Fruit fly (Drosophila melanogaster) whole organism, embryonic: ENCODE measurements around the gene CG17124.

ENCODE experiments used
- CG10543 ChIP-seq: fragments of 200-800 bp; sonication (Bioruptor generic); optimal IDR thresholded peaks from 3 replicates; lab custom pipeline; 2017; ENCODE audit warnings: missing biosample characterization, mild to moderate bottlenecking, missing genetic modification characterization, moderate library complexity
- CG10979 ChIP-seq: fragments of 200-800 bp; sonication (Bioruptor generic); optimal IDR thresholded peaks from 2 replicates; lab custom pipeline; 2018; ENCODE audit warnings: missing biosample characterization, mild to moderate bottlenecking, missing genetic modification characterization, moderate library complexity
- CG11695 ChIP-seq: fragments of 200-800 bp; sonication (Bioruptor generic); IDR thresholded peaks from 3 replicates; pipeline ENCODE4 v1.3.6; 2022; ENCODE audit warnings: missing biosample characterization, missing genetic modification characterization
- CG12299 ChIP-seq: fragments of 200-800 bp; sonication (Bioruptor generic); optimal IDR thresholded peaks from 2 replicates; lab custom pipeline; 2018; ENCODE audit warnings: missing biosample characterization, mild to moderate bottlenecking, missing genetic modification characterization
- CG13424 ChIP-seq: fragments of 200-800 bp; sonication (Bioruptor generic); optimal IDR thresholded peaks from 2 replicates; lab custom pipeline; 2019; ENCODE audit warnings: missing biosample characterization, mild to moderate bottlenecking, missing genetic modification characterization, moderate library complexity
- CG13624 ChIP-seq: fragments of 200-800 bp; sonication (Bioruptor generic); optimal IDR thresholded peaks from 2 replicates; lab custom pipeline; 2016; ENCODE audit warnings: missing biosample characterization, missing genetic modification characterization
- CG16815 ChIP-seq: fragments of 200-800 bp; sonication (Bioruptor generic); optimal IDR thresholded peaks from 3 replicates; lab custom pipeline; 2017; ENCODE audit warnings: missing biosample characterization, mild to moderate bottlenecking, missing genetic modification characterization
- CG30020 ChIP-seq: fragments of 200-800 bp; optimal IDR thresholded peaks from 2 replicates; lab custom pipeline; 2019; ENCODE audit warnings: missing biosample characterization, mild to moderate bottlenecking, missing genetic modification characterization, moderate library complexity
- CG30431 ChIP-seq: fragments of 200-800 bp; sonication (Bioruptor generic); optimal IDR thresholded peaks from 2 replicates; lab custom pipeline; 2017; ENCODE audit warnings: missing biosample characterization, missing genetic modification characterization
- CG4730 ChIP-seq: fragments of 200-800 bp; sonication (Bioruptor generic); IDR thresholded peaks from 2 replicates; pipeline ENCODE4 v1.3.6; 2022; ENCODE audit warnings: missing biosample characterization, missing genetic modification characterization
- CG5953 ChIP-seq: fragments of 200-800 bp; sonication (Bioruptor generic); IDR thresholded peaks from 2 replicates; pipeline ENCODE4 v1.3.6; 2022; ENCODE audit warnings: missing biosample characterization, missing genetic modification characterization
- CG9932 ChIP-seq: fragments of 200-800 bp; sonication (Bioruptor generic); IDR thresholded peaks from 2 replicates; pipeline ENCODE4 v1.3.6; 2022; ENCODE audit warnings: missing biosample characterization, missing genetic modification characterization
- Deaf1 ChIP-seq: fragments of 200-800 bp; optimal IDR thresholded peaks from 3 replicates; lab custom pipeline; 2019; ENCODE audit warnings: missing biosample characterization, mild to moderate bottlenecking, missing genetic modification characterization, moderate library complexity
- Dek ChIP-seq: fragments of 200-800 bp; sonication (Bioruptor generic); optimal IDR thresholded peaks from 3 replicates; lab custom pipeline; 2019; ENCODE audit warnings: missing biosample characterization, mild to moderate bottlenecking, missing genetic modification characterization, moderate library complexity
- Doc3 ChIP-seq: fragments of 200-800 bp; sonication (Bioruptor generic); IDR thresholded peaks from 3 replicates; pipeline ENCODE4 v1.3.6; 2022; ENCODE audit warnings: missing biosample characterization, missing genetic modification characterization; ENCODE audit not compliant: partially characterized antibody
- HLH54F ChIP-seq: fragments of 200-800 bp; sonication (Bioruptor generic); optimal IDR thresholded peaks from 3 replicates; lab custom pipeline; 2016; ENCODE audit warnings: missing biosample characterization, missing genetic modification characterization
- Jarid2 ChIP-seq: fragments of 200-800 bp; sonication (Bioruptor generic); optimal IDR thresholded peaks from 3 replicates; lab custom pipeline; 2017; ENCODE audit warnings: mild to moderate bottlenecking, missing biosample characterization, missing genetic modification reagents, missing genetic modification characterization
- Ssrp ChIP-seq: fragments of 200-800 bp; sonication (Bioruptor generic); optimal IDR thresholded peaks from 2 replicates; lab custom pipeline; 2018; ENCODE audit warnings: missing biosample characterization, mild to moderate bottlenecking, missing genetic modification characterization, moderate library complexity
- Usf ChIP-seq: fragments of 200-800 bp; sonication (Bioruptor generic); optimal IDR thresholded peaks from 2 replicates; lab custom pipeline; 2017; ENCODE audit warnings: missing genotype, missing biosample characterization, missing genetic modification characterization
- Xbp1 ChIP-seq: fragments of 200-800 bp; sonication (Bioruptor generic); optimal IDR thresholded peaks from 3 replicates; lab custom pipeline; 2016; ENCODE audit warnings: missing biosample characterization, mild to moderate bottlenecking, missing genetic modification characterization
- ato ChIP-seq: fragments of 200-800 bp; sonication (Bioruptor generic); IDR thresholded peaks from 2 replicates; pipeline ENCODE4 v1.3.6; 2022; ENCODE audit warnings: missing biosample characterization, missing genetic modification characterization; ENCODE audit not compliant: partially characterized antibody
- bsh ChIP-seq, 2 experiments: fragments of 200-800 bp; sonication (Bioruptor generic); optimal IDR thresholded peaks; 2 replicates each; lab custom pipeline; 2017 to 2018; ENCODE audit warnings: mild to moderate bottlenecking in 2 of 2, missing biosample characterization in 2 of 2, missing genetic modification characterization in 2 of 2, moderate library complexity in 1 of 2
- ci ChIP-seq: fragments of 200-800 bp; sonication (Bioruptor generic); IDR thresholded peaks from 3 replicates; pipeline ENCODE4 v1.3.6; 2022; ENCODE audit warnings: missing biosample characterization, missing genetic modification characterization
- crc ChIP-seq: fragments of 200-800 bp; sonication (Bioruptor generic); optimal IDR thresholded peaks from 2 replicates; lab custom pipeline; 2016; ENCODE audit warnings: missing biosample characterization, missing genetic modification characterization
- croc ChIP-seq: fragments of 200-800 bp; sonication (Bioruptor generic); conservative IDR thresholded peaks from 3 replicates; pipeline ENCODE4 v1.3.6; 2022; ENCODE audit warnings: missing biosample characterization, missing genetic modification characterization
- disco-r ChIP-seq: fragments of 200-800 bp; sonication (Bioruptor generic); optimal IDR thresholded peaks from 2 replicates; lab custom pipeline; 2016; ENCODE audit warnings: missing biosample characterization, missing genetic modification characterization
- dm ChIP-seq: fragments of 200-800 bp; sonication (Bioruptor generic); optimal IDR thresholded peaks from 3 replicates; lab custom pipeline; 2016; ENCODE audit warnings: missing biosample characterization, missing genetic modification characterization
- esg ChIP-seq: fragments of 200-800 bp; sonication (Bioruptor generic); conservative IDR thresholded peaks from 2 replicates; pipeline ENCODE4 v1.3.6; 2022; ENCODE audit warnings: missing biosample characterization, missing genetic modification characterization
- eve ChIP-seq, 2 experiments: fragments of >200 bp; optimal IDR thresholded peaks; 2 replicates each; lab custom pipeline; 2017; ENCODE audit warnings: missing biosample characterization in 2 of 2, missing genetic modification characterization in 2 of 2
- exex ChIP-seq: fragments of 200-800 bp; sonication (Bioruptor generic); optimal IDR thresholded peaks from 4 replicates; lab custom pipeline; 2018; ENCODE audit warnings: missing biosample characterization, mild to moderate bottlenecking, missing genetic modification characterization, moderate library complexity
- eyg ChIP-seq: fragments of 200-800 bp; sonication (Bioruptor generic); optimal IDR thresholded peaks from 3 replicates; lab custom pipeline; 2016; ENCODE audit warnings: missing biosample characterization, missing genetic modification characterization
- fu2 ChIP-seq: fragments of 200-800 bp; sonication (Bioruptor generic); optimal IDR thresholded peaks from 2 replicates; lab custom pipeline; 2016; ENCODE audit warnings: missing biosample characterization, missing genetic modification characterization
- inv ChIP-seq: fragments of 200-800 bp; sonication (Bioruptor generic); IDR thresholded peaks from 2 replicates; pipeline ENCODE4 v1.3.6; 2022; ENCODE audit warnings: missing biosample characterization, missing genetic modification characterization; ENCODE audit not compliant: partially characterized antibody
- jigr1 ChIP-seq: fragments of 200-800 bp; sonication (Bioruptor generic); IDR thresholded peaks from 3 replicates; pipeline ENCODE4 v1.3.6; 2022; ENCODE audit warnings: missing biosample characterization, missing genetic modification characterization
- kay ChIP-seq: fragments of 200-800 bp; sonication (Bioruptor generic); optimal IDR thresholded peaks from 2 replicates; lab custom pipeline; 2016; ENCODE audit warnings: missing biosample characterization, missing genetic modification characterization
- klu ChIP-seq: fragments of 200-800 bp; sonication (Bioruptor generic); IDR thresholded peaks from 2 replicates; pipeline ENCODE4 v1.3.6; 2022; ENCODE audit warnings: missing biosample characterization, missing genetic modification characterization
- org-1 ChIP-seq: fragments of 200-800 bp; sonication (Bioruptor generic); optimal IDR thresholded peaks from 2 replicates; lab custom pipeline; 2017; ENCODE audit warnings: missing biosample characterization, missing genetic modification characterization
- pfk ChIP-seq: fragments of 200-800 bp; sonication (Bioruptor generic); optimal IDR thresholded peaks from 2 replicates; lab custom pipeline; 2018; ENCODE audit warnings: missing biosample characterization, mild to moderate bottlenecking, missing genetic modification characterization, moderate library complexity
- pnt ChIP-seq: fragments of 200-800 bp; sonication (Bioruptor generic); optimal IDR thresholded peaks from 3 replicates; lab custom pipeline; 2016; ENCODE audit warnings: missing biosample characterization, missing genetic modification characterization
- ranshi ChIP-seq: fragments of 200-800 bp; sonication (Bioruptor generic); IDR thresholded peaks from 2 replicates; pipeline ENCODE4 v1.3.6; 2022; ENCODE audit warnings: missing biosample characterization, missing genetic modification characterization
- sens-2 ChIP-seq: fragments of 200-800 bp; sonication (Bioruptor generic); IDR thresholded peaks from 2 replicates; pipeline ENCODE4 v1.3.6; 2022; ENCODE audit warnings: missing biosample characterization, missing genetic modification characterization
- shn ChIP-seq: fragments of 200-800 bp; sonication (Bioruptor generic); optimal IDR thresholded peaks from 3 replicates; lab custom pipeline; 2016; ENCODE audit warnings: missing biosample characterization, missing genetic modification characterization
- sima ChIP-seq: fragments of 200-800 bp; sonication (Bioruptor generic); optimal IDR thresholded peaks from 2 replicates; lab custom pipeline; 2016; ENCODE audit warnings: missing biosample characterization, missing genetic modification characterization
- sna ChIP-seq: fragments of 200-800 bp; sonication (Bioruptor generic); IDR thresholded peaks from 2 replicates; pipeline ENCODE4 v1.3.6; 2022; ENCODE audit warnings: missing biosample characterization, missing genetic modification characterization; ENCODE audit not compliant: partially characterized antibody
- stwl ChIP-seq: fragments of 200-800 bp; sonication (Bioruptor generic); optimal IDR thresholded peaks from 3 replicates; lab custom pipeline; 2018; ENCODE audit warnings: missing biosample characterization, mild to moderate bottlenecking, missing genetic modification characterization, moderate library complexity
- sug ChIP-seq: fragments of 200-800 bp; optimal IDR thresholded peaks from 2 replicates; lab custom pipeline; 2019; ENCODE audit warnings: missing biosample characterization, mild to moderate bottlenecking, missing genetic modification characterization, moderate library complexity
- tgo ChIP-seq: fragments of 200-800 bp; sonication (Bioruptor generic); IDR thresholded peaks from 3 replicates; pipeline ENCODE4 v1.3.6; 2022; ENCODE audit warnings: missing biosample characterization, missing genetic modification characterization
- ttk ChIP-seq: fragments of 200-800 bp; sonication (Bioruptor generic); IDR thresholded peaks from 2 replicates; pipeline ENCODE4 v2.1.2; 2022; ENCODE audit warnings: missing biosample characterization, missing genetic modification characterization
- usp ChIP-seq: fragments of >200 bp; optimal IDR thresholded peaks from 2 replicates; lab custom pipeline; 2017; ENCODE audit warnings: missing biosample characterization, missing genetic modification characterization

The CG17124 gene

dm6 chr2L:10751879-10752620 is 4.1 kb downstream of the CG17124 start (continued):
- TF ChIP-seq Ssrp (tag; lab: Kevin White, UChicago) (peak; percentile 48), Doc3 (no peak), Dek (peak; percentile 48), inv (GFP tag; lab: Robert Waterston, UW) (no peak), bsh (GFP tag; optimal IDR thresholded peaks at IDR 0.05; lab: Kevin White, UChicago) (peak in 1 of 2 experiments; percentile 95), CG13624 (peak; percentile 53), tgo (GFP tag; lab: Robert Waterston, UW) (peak; percentile 58; the same call in 2 of the 3 replicates), eve (GFP tag; optimal IDR thresholded peaks at IDR 0.05; lab: Kevin White, UChicago) (peak in 1 of 2 experiments; percentile 89), CG10979 (peak; percentile 73), disco-r (GFP tag; lab: Kevin White, UChicago) (peak; percentile 80), CG9932 (GFP tag; lab: Robert Waterston, UW) (no peak), Jarid2 (GFP tag; lab: Kevin White, UChicago) (peak; percentile 76), Usf (GFP tag; lab: Kevin White, UChicago) (peak; percentile 78), CG30020 (tag; lab: Kevin White, UChicago) (peak; percentile 51), usp (GFP tag; lab: Kevin White, UChicago) (no peak), CG16815 (GFP tag; lab: Kevin White, UChicago) (peak; percentile 74), sens-2 (GFP tag; lab: Robert Waterston, UW) (peak; percentile 58; the same call in 1 of the 2 replicates), CG12299 (peak; percentile 87), esg (GFP tag; lab: Robert Waterston, UW) (no peak), kay (GFP tag; lab: Kevin White, UChicago) (peak; percentile 86), pfk (peak; percentile 65), sug (tag; lab: Kevin White, UChicago) (peak; percentile 80), org-1 (peak; percentile 94), eyg (GFP tag; lab: Kevin White, UChicago) (peak; percentile 78), ato (GFP tag; lab: Robert Waterston, UW) (no peak), HLH54F (GFP tag; lab: Kevin White, UChicago) (peak; percentile 58), ci (peak; percentile 93), croc (GFP tag; lab: Robert Waterston, UW) (peak; percentile 71), pnt (GFP tag; lab: Kevin White, UChicago) (peak; percentile 84), stwl (peak; percentile 68), jigr1 (GFP tag; lab: Robert Waterston, UW) (no peak), klu (GFP tag; lab: Robert Waterston, UW) (no peak; the same call in 1 of the 2 replicates), CG10543 (GFP tag; lab: Kevin White, UChicago) (peak; percentile 75), ttk (GFP tag; lab: Robert Waterston, UW) (peak; percentile 68), CG13424 (tag; lab: Kevin White, UChicago) (peak; percentile 82), CG30431 (GFP tag; lab: Kevin White, UChicago) (peak; percentile 81), fu2 (GFP tag; lab: Kevin White, UChicago) (peak; percentile 60), Deaf1 (tag; lab: Kevin White, UChicago) (peak; percentile 44), shn (GFP tag; lab: Kevin White, UChicago) (peak; percentile 89), CG11695 (GFP tag; lab: Robert Waterston, UW) (peak; percentile 80; the same call in 2 of the 3 replicates), sna (GFP tag; lab: Robert Waterston, UW) (no peak), CG5953 (GFP tag; lab: Robert Waterston, UW) (peak; percentile 78), sima (peak; percentile 23), ranshi (GFP tag; lab: Robert Waterston, UW) (peak; percentile 75), crc (GFP tag; lab: Kevin White, UChicago) (peak; percentile 54), exex (tag; lab: Kevin White, UChicago) (peak; percentile 60), dm (GFP tag; lab: Kevin White, UChicago) (peak; percentile 58), Xbp1 (GFP tag; lab: Kevin White, UChicago) (peak; percentile 32), CG4730 (GFP tag; lab: Robert Waterston, UW) (peak; percentile 61; the same call in 1 of the 2 replicates)
